Worm (Caenorhabditis elegans) whole organism, mixed stage, embryonic: ENCODE data around the gene F10G7.10.

Experiments used
- M03D4.4 ChIP-seq: sonication (generic microtip); optimal IDR thresholded peaks from 2 replicates; lab custom pipeline; 2017; ENCODE audit warnings: mild to moderate bottlenecking, missing genetic modification characterization, missing compliant biosample characterization
- bed-3 ChIP-seq: fragments of 200-800 bp; sonication (Bioruptor generic); optimal IDR thresholded peaks from 3 replicates; lab custom pipeline; 2018; ENCODE audit warnings: mild to moderate bottlenecking, missing genetic modification characterization, moderate library complexity, missing compliant biosample characterization
- ceh-39 ChIP-seq: fragments of 150-350 bp; optimal IDR thresholded peaks from 2 replicates; lab custom pipeline; 2014; ENCODE audit warnings: missing biosample characterization, missing genetic modification characterization
- ceh-43 ChIP-seq: fragments of 200-800 bp; sonication (Bioruptor generic); optimal IDR thresholded peaks from 2 replicates; lab custom pipeline; 2018; ENCODE audit warnings: mild to moderate bottlenecking, missing genetic modification characterization, moderate library complexity, missing compliant biosample characterization
- ceh-83 ChIP-seq: fragments of 200-800 bp; sonication (Bioruptor generic); optimal IDR thresholded peaks from 2 replicates; lab custom pipeline; 2018; ENCODE audit warnings: mild to moderate bottlenecking, missing genetic modification characterization, missing compliant biosample characterization
- ces-1 ChIP-seq: fragments of 150-350 bp; optimal IDR thresholded peaks from 2 replicates; lab custom pipeline; 2014; ENCODE audit warnings: missing biosample characterization, missing genetic modification reagents, missing genetic modification characterization
- cnd-1 ChIP-seq: fragments of 200-800 bp; sonication (Bioruptor generic); optimal IDR thresholded peaks from 2 replicates; lab custom pipeline; 2018; ENCODE audit warnings: mild to moderate bottlenecking, missing genetic modification characterization, missing compliant biosample characterization
- drap-1 ChIP-seq: fragments of 200-800 bp; sonication (Bioruptor generic); optimal IDR thresholded peaks from 3 replicates; lab custom pipeline; 2018; ENCODE audit warnings: mild to moderate bottlenecking, missing genetic modification characterization, missing compliant biosample characterization
- elt-1 ChIP-seq: sonication (generic microtip); optimal IDR thresholded peaks from 2 replicates; lab custom pipeline; 2017; ENCODE audit warnings: missing genetic modification characterization, mild to moderate bottlenecking, missing compliant biosample characterization, antibody characterized with exemption, moderate library complexity, borderline replicate concordance; ENCODE audit not compliant: insufficient read depth
- elt-3 ChIP-seq: fragments of 150-350 bp; optimal IDR thresholded peaks from 2 replicates; lab custom pipeline; 2014; ENCODE audit warnings: missing biosample characterization, missing genetic modification characterization
- flh-1 ChIP-seq: fragments of 200-800 bp; sonication (Bioruptor generic); optimal IDR thresholded peaks from 2 replicates; lab custom pipeline; 2018; ENCODE audit warnings: mild to moderate bottlenecking, missing genetic modification characterization, moderate library complexity, missing compliant biosample characterization
- ham-2 ChIP-seq: fragments of 200-800 bp; sonication (Bioruptor generic); optimal IDR thresholded peaks from 2 replicates; lab custom pipeline; 2018; ENCODE audit warnings: mild to moderate bottlenecking, missing genetic modification characterization, missing compliant biosample characterization
- hlh-1 ChIP-seq: fragments of 150-350 bp; optimal IDR thresholded peaks from 2 replicates; lab custom pipeline; 2014; ENCODE audit warnings: missing biosample characterization, missing genetic modification reagents, missing genetic modification characterization
- lin-13 ChIP-seq: fragments of 150-350 bp; optimal IDR thresholded peaks from 2 replicates; lab custom pipeline; 2014; ENCODE audit warnings: missing biosample characterization, missing genetic modification characterization
- lin-32 ChIP-seq: fragments of 200-800 bp; sonication (Bioruptor generic); optimal IDR thresholded peaks from 2 replicates; lab custom pipeline; 2018; ENCODE audit warnings: mild to moderate bottlenecking, missing genetic modification characterization, missing compliant biosample characterization
- lsy-2 ChIP-seq: fragments of 150-350 bp; optimal IDR thresholded peaks from 2 replicates; lab custom pipeline; 2014; ENCODE audit warnings: missing biosample characterization, missing genetic modification characterization
- mab-5 ChIP-seq: fragments of 150-350 bp; optimal IDR thresholded peaks from 2 replicates; lab custom pipeline; 2014; ENCODE audit warnings: missing biosample characterization, missing genetic modification characterization
- mep-1 ChIP-seq: fragments of 150-350 bp; optimal IDR thresholded peaks from 2 replicates; lab custom pipeline; 2017; ENCODE audit warnings: missing biosample characterization, missing genetic modification reagents, missing genetic modification characterization, inconsistent platforms
- mls-2 ChIP-seq: sonication (generic microtip); optimal IDR thresholded peaks from 2 replicates; lab custom pipeline; 2016; ENCODE audit warnings: mild to moderate bottlenecking, missing genetic modification characterization, moderate library complexity, missing compliant biosample characterization
- nhr-12 ChIP-seq: fragments of 150-350 bp; optimal IDR thresholded peaks from 2 replicates; lab custom pipeline; 2014; ENCODE audit warnings: missing biosample characterization, missing genetic modification characterization
- nhr-2 ChIP-seq: fragments of 150-350 bp; optimal IDR thresholded peaks from 2 replicates; lab custom pipeline; 2014; ENCODE audit warnings: missing biosample characterization, missing genetic modification characterization
- nhr-237 ChIP-seq: fragments of 150-350 bp; optimal IDR thresholded peaks from 2 replicates; lab custom pipeline; 2014; ENCODE audit warnings: missing biosample characterization, missing genetic modification characterization
- nhr-28 ChIP-seq: fragments of 150-350 bp; optimal IDR thresholded peaks from 2 replicates; lab custom pipeline; 2014; ENCODE audit warnings: missing biosample characterization, missing genetic modification characterization
- nhr-76 ChIP-seq: sonication (generic microtip); optimal IDR thresholded peaks from 2 replicates; lab custom pipeline; 2017; ENCODE audit warnings: missing biosample characterization, missing genetic modification characterization
- pha-4 ChIP-seq: fragments of 150-350 bp; optimal IDR thresholded peaks from 2 replicates; lab custom pipeline; 2018; ENCODE audit warnings: missing biosample characterization, missing genetic modification reagents, missing genetic modification characterization
- sem-2 ChIP-seq: fragments of 200-800 bp; sonication (Bioruptor generic); optimal IDR thresholded peaks from 2 replicates; lab custom pipeline; 2018; ENCODE audit warnings: mild to moderate bottlenecking, missing genetic modification characterization, missing compliant biosample characterization
- snpc-4 ChIP-seq: fragments of 150-350 bp; optimal IDR thresholded peaks from 2 replicates; lab custom pipeline; 2014; ENCODE audit warnings: missing biosample characterization, missing genetic modification characterization
- sptf-1 ChIP-seq: sonication (generic microtip); optimal IDR thresholded peaks from 2 replicates; lab custom pipeline; 2017; ENCODE audit warnings: mild to moderate bottlenecking, missing genetic modification characterization, moderate library complexity, missing compliant biosample characterization
- tbx-8 ChIP-seq: fragments of 200-800 bp; sonication (Bioruptor generic); optimal IDR thresholded peaks from 2 replicates; lab custom pipeline; 2018; ENCODE audit warnings: mild to moderate bottlenecking, missing genetic modification characterization, moderate library complexity, missing compliant biosample characterization
- unc-120 ChIP-seq: sonication (generic microtip); optimal IDR thresholded peaks from 2 replicates; lab custom pipeline; 2017; ENCODE audit warnings: missing genetic modification characterization, missing compliant biosample characterization; ENCODE audit not compliant: poor library complexity, severe bottlenecking
- unc-39 ChIP-seq: fragments of 150-350 bp; optimal IDR thresholded peaks from 2 replicates; lab custom pipeline; 2014; ENCODE audit warnings: missing biosample characterization, missing genetic modification characterization
- unc-62 ChIP-seq: fragments of 150-350 bp; optimal IDR thresholded peaks from 2 replicates; lab custom pipeline; 2014; ENCODE audit warnings: missing biosample characterization, missing genetic modification reagents, missing genetic modification characterization
- zip-8 ChIP-seq: fragments of 150-350 bp; optimal IDR thresholded peaks from 2 replicates; lab custom pipeline; 2014; ENCODE audit warnings: missing biosample characterization, missing genetic modification characterization
- ztf-11 ChIP-seq: fragments of 150-350 bp; optimal IDR thresholded peaks from 2 replicates; lab custom pipeline; 2014; ENCODE audit warnings: missing biosample characterization, missing genetic modification characterization

F10G7.10 gene

DNA sequence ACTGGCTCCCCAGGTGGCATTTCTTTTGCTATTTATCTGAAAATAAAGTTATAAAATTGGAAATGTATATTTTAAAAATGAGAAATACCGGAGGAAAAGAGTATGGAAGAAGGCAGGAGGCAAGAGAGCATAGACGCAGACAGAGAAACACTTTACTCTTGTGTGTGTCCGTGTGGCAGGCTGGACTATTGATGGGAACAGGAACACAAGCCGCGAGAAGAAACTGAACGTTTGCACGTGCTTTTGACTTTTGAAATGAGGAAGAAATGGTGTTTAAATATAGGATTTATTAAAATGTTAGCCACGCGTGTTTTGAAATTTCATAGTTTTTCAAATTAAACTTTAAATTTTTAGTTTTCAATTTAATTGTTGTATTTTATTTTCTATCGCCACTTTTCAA, at the start of gene F10G7.10:
Gene F10G7.10, minus strand, starts transcription at position 145 of the 400 bp plus-strand sequence.
- TF ChIP-seq nhr-12 = no peak
- TF ChIP-seq ceh-83 (GFP tag; lab: Kevin White, UChicago) = no peak
- no peak for TF ChIP-seq ceh-39 (tag; lab: Kevin White, UChicago)
- peak; percentile 12 for TF ChIP-seq hlh-1 (tag; lab: Kevin White, UChicago)

DNA sequence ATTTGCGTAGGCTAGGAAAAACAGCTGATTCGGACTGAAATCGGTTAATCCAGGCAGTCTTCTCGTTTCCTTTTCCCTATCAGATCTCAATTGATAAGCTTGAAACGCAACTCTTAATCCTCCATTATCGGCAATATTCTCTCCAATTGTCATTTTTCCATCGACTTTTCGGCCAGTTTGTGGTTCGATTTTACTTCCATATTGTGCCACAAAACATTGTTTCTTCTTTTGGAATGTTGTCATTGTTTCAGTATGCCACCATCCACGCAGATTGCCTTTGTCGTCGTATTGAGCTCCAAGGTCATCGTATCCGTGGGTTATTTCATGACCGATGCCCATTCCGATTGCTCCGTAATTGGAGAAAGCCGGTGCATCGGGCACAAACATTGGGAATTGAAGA, 49.7 kb upstream of the F10G7.10 start:
- TF ChIP-seq lin-32 (no peak), bed-3 (GFP tag; lab: Kevin White, UChicago) (no peak), zip-8 (tag; lab: Kevin White, UChicago) (no peak), M03D4.4 (no peak), sem-2 (no peak), ztf-11 (tag; lab: Kevin White, UChicago) (no peak), nhr-12 (no peak), nhr-237 (tag; lab: Kevin White, UChicago) (no peak), hlh-1 (tag; lab: Kevin White, UChicago) (no peak), snpc-4 (tag; lab: Kevin White, UChicago) (no peak), ces-1 (GFP tag; lab: Kevin White, UChicago) (no peak), nhr-2 (tag; lab: Kevin White, UChicago) (no peak), lsy-2 (tag; lab: Kevin White, UChicago) (no peak), cnd-1 (no peak), mep-1 (tag; lab: Kevin White, UChicago) (no peak), drap-1 (no peak), unc-39 (no peak), sptf-1 (tag; lab: Kevin White, UChicago) (no peak), nhr-76 (tag; lab: Kevin White, UChicago) (no peak), elt-1 (no peak)

DNA sequence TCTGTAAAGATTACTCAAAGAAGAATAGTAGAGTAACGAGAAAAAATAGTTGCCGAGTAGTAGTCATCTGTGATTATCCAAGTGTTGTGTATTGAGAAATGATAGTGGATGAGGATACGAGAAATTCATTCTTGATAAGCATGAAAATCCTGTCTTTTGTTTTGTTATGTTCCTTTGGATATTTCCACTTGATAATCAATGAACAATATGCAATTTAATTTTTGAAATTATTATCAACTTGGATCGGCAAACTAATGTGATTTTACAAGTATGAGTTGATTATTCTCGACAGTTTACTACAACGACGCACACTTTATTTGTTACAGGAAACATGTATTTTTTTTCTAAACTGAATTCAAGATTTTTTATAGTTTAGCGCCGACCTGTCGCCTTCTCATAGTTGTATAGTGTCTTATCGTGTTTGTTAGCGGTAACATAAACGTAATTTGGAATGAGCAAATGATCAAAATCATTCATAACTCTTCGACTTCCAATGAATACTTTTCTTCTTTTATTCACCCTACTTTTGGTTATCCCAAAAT, 47.9 kb upstream of the F10G7.10 start, which contains the start of the genes F26G1.9 and F26G1.10:
Gene F26G1.9, minus strand, starts transcription at position 101 of the 542 bp plus-strand sequence.
Gene F26G1.10, plus strand, starts transcription at position 492 of the 542 bp plus-strand sequence.
- no peak for TF ChIP-seq ces-1 (GFP tag; lab: Kevin White, UChicago)
- no peak for TF ChIP-seq elt-3
- TF ChIP-seq nhr-237 (tag; lab: Kevin White, UChicago) = no peak
- no peak for TF ChIP-seq ztf-11 (tag; lab: Kevin White, UChicago)
- TF ChIP-seq unc-120 = no peak
- no peak for TF ChIP-seq bed-3 (GFP tag; lab: Kevin White, UChicago)
- TF ChIP-seq M03D4.4 = no peak
- TF ChIP-seq sem-2 = no peak
- no peak for TF ChIP-seq mep-1 (tag; lab: Kevin White, UChicago)
- no peak for TF ChIP-seq pha-4 (tag; lab: Kevin White, UChicago)
- no peak for TF ChIP-seq lin-13 (tag; lab: Kevin White, UChicago)
- TF ChIP-seq tbx-8 (GFP tag; lab: Kevin White, UChicago) = no peak
- TF ChIP-seq mls-2 (tag; lab: Kevin White, UChicago) = no peak

DNA sequence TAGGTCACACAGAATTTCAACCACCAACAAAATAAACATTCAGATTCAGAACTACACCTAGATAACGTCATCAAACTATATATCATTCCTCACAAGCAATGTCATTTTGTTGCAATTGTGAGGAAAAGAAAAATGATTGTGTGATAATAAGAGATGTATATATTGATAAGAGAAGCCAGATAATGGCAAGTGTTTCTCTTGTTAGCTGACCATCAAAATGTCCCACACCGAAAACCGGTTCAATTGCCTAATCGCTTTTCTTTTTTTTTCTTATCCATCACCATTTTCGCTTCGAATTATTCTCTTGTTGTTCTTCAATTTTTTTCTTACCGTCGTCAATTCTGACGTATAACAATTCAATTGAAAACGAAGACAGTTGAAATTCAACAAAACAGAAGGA, 46.4 kb upstream of the F10G7.10 start:
- TF ChIP-seq sptf-1 (tag; lab: Kevin White, UChicago) (no peak), nhr-237 (tag; lab: Kevin White, UChicago) (no peak), nhr-28 (no peak), flh-1 (GFP tag; lab: Kevin White, UChicago) (no peak), ham-2 (GFP tag; lab: Kevin White, UChicago) (no peak), mep-1 (tag; lab: Kevin White, UChicago) (no peak), unc-62 (no peak), lin-13 (tag; lab: Kevin White, UChicago) (no peak), ztf-11 (tag; lab: Kevin White, UChicago) (no peak)

DNA sequence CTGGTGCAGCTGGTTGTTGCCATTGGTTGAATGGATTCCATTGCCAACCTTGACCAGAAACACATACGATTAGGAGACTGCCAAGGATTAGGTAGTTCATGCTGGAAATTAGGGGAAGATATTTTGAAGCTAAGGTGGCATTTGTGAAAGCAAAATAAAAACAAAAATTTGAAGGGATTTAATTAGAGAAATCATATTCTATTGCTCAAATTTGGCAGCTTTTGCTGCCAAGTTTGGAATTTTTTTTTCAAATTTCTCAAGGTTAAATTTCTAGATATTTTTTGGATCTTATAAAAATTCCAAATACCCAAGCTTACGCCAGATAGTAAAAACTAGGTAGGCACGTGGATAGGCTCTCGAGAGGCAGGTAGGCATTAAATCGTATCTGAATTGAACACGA, 45.2 kb upstream of the F10G7.10 start, which contains the start of gene F26G1.5:
Gene F26G1.5, minus strand, starts transcription at position 101 of the 400 bp plus-strand sequence.
- TF ChIP-seq lin-13 (tag; lab: Kevin White, UChicago) (no peak), ceh-43 (no peak), unc-39 (no peak), lin-32 (no peak), sem-2 (no peak), ztf-11 (tag; lab: Kevin White, UChicago) (no peak), mab-5 (tag; lab: Kevin White, UChicago) (no peak), mep-1 (tag; lab: Kevin White, UChicago) (no peak), nhr-12 (no peak), lsy-2 (tag; lab: Kevin White, UChicago) (no peak), nhr-2 (tag; lab: Kevin White, UChicago) (no peak), bed-3 (GFP tag; lab: Kevin White, UChicago) (no peak), nhr-76 (tag; lab: Kevin White, UChicago) (no peak), unc-120 (no peak), nhr-28 (no peak)
